Fruit fly (Drosophila melanogaster): ENCODE measurements around the gene CG43750.

dm6 chr2L:2371406-2372111 lies 18.9 kb downstream of the CG43750 start, which contains the start of gene CG3597:
- no peak for TF ChIP-seq Ets98B (GFP tag; IDR thresholded peaks at IDR 0.05)
- no peak for TF ChIP-seq D1 (tag; optimal IDR thresholded peaks at IDR 0.05)
- TF ChIP-seq fd96Ca (GFP tag; IDR thresholded peaks at IDR 0.05) = no peak
- no peak for TF ChIP-seq CG32121 (GFP tag; IDR thresholded peaks at IDR 0.05)
- no peak for TF ChIP-seq CG8159 (tag; optimal IDR thresholded peaks at IDR 0.05)
- TF ChIP-seq Pif1B (GFP tag; optimal IDR thresholded peaks at IDR 0.05) = no peak
- no peak for TF ChIP-seq Pif1A (GFP tag; optimal IDR thresholded peaks at IDR 0.05)
- TF ChIP-seq CG17806 (tag; optimal IDR thresholded peaks at IDR 0.05) = no peak
- TF ChIP-seq CG34367 (tag; optimal IDR thresholded peaks at IDR 0.05) = no peak
- no peak for TF ChIP-seq EcR (GFP tag; optimal IDR thresholded peaks at IDR 0.05)
- no peak for TF ChIP-seq CG9948 (tag; optimal IDR thresholded peaks at IDR 0.05)
